Worm (Caenorhabditis elegans): ENCODE results near the gene F13E9.5.

- no peak for TF ChIP-seq him-1 (tag; optimal IDR thresholded peaks at IDR 0.05)
- no peak for TF ChIP-seq dao-5 (tag; optimal IDR thresholded peaks at IDR 0.05)
Observed at ce11 chrIV:10918877-10919560, 34.9 kb upstream of the F13E9.5 start.

Data from whole organism, L4/young adult.